Worm (Caenorhabditis elegans) whole organism, early embryonic: ENCODE results near the gene C44H4.4.
"Not testable (repeated sequence)": the region's sequence is repeated elsewhere in the genome, so short reads cannot be mapped to it uniquely, and the experiment has no call there.

ENCODE experiments used
- B0310.2 ChIP-seq: sonication (generic microtip); optimal IDR thresholded peaks from 2 replicates; lab custom pipeline; 2016; ENCODE audit warnings: mild to moderate bottlenecking, missing genetic modification characterization, missing compliant biosample characterization
- F13C5.2 ChIP-seq: sonication (generic microtip); optimal IDR thresholded peaks from 2 replicates; lab custom pipeline; 2017; ENCODE audit warnings: mild to moderate bottlenecking, missing genetic modification characterization, inconsistent platforms, missing compliant biosample characterization
- aly-1 ChIP-seq: sonication (generic microtip); optimal IDR thresholded peaks from 2 replicates; lab custom pipeline; 2016; ENCODE audit warnings: missing genetic modification characterization, missing compliant biosample characterization
- ceh-36 ChIP-seq: sonication (generic microtip); optimal IDR thresholded peaks from 2 replicates; lab custom pipeline; 2016; ENCODE audit warnings: missing genetic modification characterization, inconsistent platforms, missing compliant biosample characterization
- ets-7 ChIP-seq: sonication (generic microtip); optimal IDR thresholded peaks from 2 replicates; lab custom pipeline; 2016; ENCODE audit warnings: missing genotype, missing genetic modification characterization, missing compliant biosample characterization
- flt-1 ChIP-seq: fragments of 200-800 bp; sonication (Bioruptor generic); IDR thresholded peaks from 2 replicates; pipeline ENCODE4 v1.3.6; 2022; ENCODE audit warnings: missing genetic modification characterization, missing compliant biosample characterization
- pes-1 ChIP-seq: fragments of 200-800 bp; sonication (Bioruptor generic); IDR thresholded peaks from 2 replicates; pipeline ENCODE4 v1.3.6; 2022; ENCODE audit warnings: missing genetic modification reagents, missing genetic modification characterization, missing compliant biosample characterization
- sea-1 ChIP-seq: fragments of 200-800 bp; sonication (Bioruptor generic); conservative IDR thresholded peaks from 2 replicates; pipeline ENCODE4 v1.3.6; 2022; ENCODE audit warnings: missing genetic modification characterization, missing compliant biosample characterization
- tbx-37 ChIP-seq: fragments of 200-800 bp; sonication (Bioruptor generic); conservative IDR thresholded peaks from 2 replicates; pipeline ENCODE4 v1.3.6; 2022; ENCODE audit warnings: missing genetic modification reagents, missing genetic modification characterization, missing compliant biosample characterization
- tra-4 ChIP-seq: sonication (generic microtip); optimal IDR thresholded peaks from 2 replicates; lab custom pipeline; 2017; ENCODE audit warnings: missing genetic modification characterization, missing compliant biosample characterization

Gene C44H4.4

ce11 chrX:14525081-14525324 is 63.9 kb downstream of the C44H4.4 start, which contains the start of gene nspc-17:
nspc-17 (minus strand) TSS chrX:14525181.
- not testable (repeated sequence) for TF ChIP-seq sea-1 (GFP tag; lab: Robert Waterston, UW); tbx-37 (GFP tag; lab: Robert Waterston, UW); ets-7 (tag; lab: Kevin White, UChicago)

DNA sequence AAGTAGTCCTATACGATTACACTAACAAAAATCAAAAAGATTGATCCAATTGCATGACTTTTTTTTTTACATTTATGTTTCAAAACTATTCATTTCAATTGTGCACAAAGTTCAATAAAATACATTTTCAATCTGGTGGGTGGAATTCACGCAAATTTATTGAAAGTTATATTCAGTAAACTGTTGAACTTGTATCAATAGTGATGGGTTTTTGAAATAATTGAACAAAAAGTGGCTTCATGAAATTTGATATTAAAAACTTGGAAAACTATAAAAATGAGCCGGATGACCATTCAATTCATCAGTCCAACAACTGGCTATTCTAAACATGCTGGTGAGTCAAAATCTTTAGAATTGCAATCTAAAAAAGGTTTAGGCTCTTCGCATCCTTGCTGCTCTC is 65.6 kb downstream of the C44H4.4 start, which contains the start of gene nspc-16:
Gene nspc-16, plus strand, starts transcription at position 301 of the 400 bp plus-strand sequence.
- no peak for TF ChIP-seq tra-4
- no peak for TF ChIP-seq flt-1 (GFP tag; lab: Robert Waterston, UW)

DNA sequence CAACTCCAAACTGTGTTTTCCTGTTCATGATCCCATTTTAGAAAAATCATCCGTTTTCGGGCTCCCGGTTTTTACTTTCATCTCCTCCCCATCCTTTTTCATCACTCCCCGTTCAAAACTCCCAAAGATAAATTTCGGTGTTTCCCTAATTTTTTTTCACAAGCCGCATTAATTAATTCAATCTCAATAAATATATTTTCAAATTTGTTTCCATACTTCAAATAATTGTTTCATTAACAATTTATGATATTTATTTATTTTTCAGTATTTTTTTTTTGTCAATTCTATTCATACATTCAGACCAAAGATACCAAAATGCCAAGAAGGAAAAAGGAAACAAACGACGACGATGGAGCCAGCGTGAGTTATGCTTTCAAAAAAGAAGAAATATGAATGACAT is 68.4 kb downstream of the C44H4.4 start, which contains the start of gene D1025.1:
Gene D1025.1, plus strand, starts transcription at position 301 of the 400 bp plus-strand sequence.
- TF ChIP-seq ceh-36 (tag; lab: Kevin White, UChicago) (no peak), pes-1 (GFP tag; lab: Robert Waterston, UW) (no peak), B0310.2 (no peak), aly-1 (tag; lab: Kevin White, UChicago) (no peak), tra-4 (no peak), F13C5.2 (no peak)
